Worm (Caenorhabditis elegans) whole organism, young adult: ENCODE measurements around the gene ZK488.6.
A peak's percentile ranks its signal among the peaks of the same experiment; 100 is the strongest.

Source experiments
- B0019.2 ChIP-seq: fragments of 200-800 bp; sonication (Bioruptor generic); conservative IDR thresholded peaks from 2 replicates; pipeline ENCODE4 v1.3.6; 2022; ENCODE audit warnings: missing genetic modification reagents, missing genetic modification characterization, missing compliant biosample characterization
- B0035.1 ChIP-seq: sonication (generic microtip); optimal IDR thresholded peaks from 2 replicates; lab custom pipeline; 2016; ENCODE audit warnings: missing genetic modification characterization, mild to moderate bottlenecking, missing compliant biosample characterization, missing genotype, missing genetic modification reagents
- B0336.3 ChIP-seq: fragments of 200-800 bp; sonication (Bioruptor generic); IDR thresholded peaks from 2 replicates; pipeline ENCODE4 v1.3.6; 2022; ENCODE audit warnings: missing genetic modification characterization, missing compliant biosample characterization
- F49E8.2 ChIP-seq: sonication (generic microtip); optimal IDR thresholded peaks from 3 replicates; lab custom pipeline; 2017; ENCODE audit warnings: missing genetic modification characterization, mild to moderate bottlenecking, missing compliant biosample characterization, antibody characterized with exemption, moderate library complexity; ENCODE audit not compliant: insufficient read depth
- F52B5.7 ChIP-seq: sonication (generic microtip); optimal IDR thresholded peaks from 2 replicates; lab custom pipeline; 2016; ENCODE audit warnings: mild to moderate bottlenecking, missing genetic modification characterization, missing compliant biosample characterization
- F55B11.4 ChIP-seq: sonication (generic microtip); optimal IDR thresholded peaks from 2 replicates; lab custom pipeline; 2016; ENCODE audit warnings: missing compliant biosample characterization, missing genetic modification characterization, borderline replicate concordance; ENCODE audit not compliant: insufficient read depth
- F57A8.1 ChIP-seq: fragments of 200-800 bp; sonication (Bioruptor generic); optimal IDR thresholded peaks from 2 replicates; lab custom pipeline; 2018; ENCODE audit warnings: mild to moderate bottlenecking, missing genetic modification characterization, moderate library complexity, missing compliant biosample characterization
- K11D2.4 ChIP-seq: fragments of 200-800 bp; sonication (Bioruptor generic); IDR thresholded peaks from 2 replicates; pipeline ENCODE4 v1.3.6; 2022; ENCODE audit warnings: missing genetic modification reagents, missing genetic modification characterization, missing compliant biosample characterization
- K12H6.12 ChIP-seq: fragments of 200-800 bp; sonication (Bioruptor generic); optimal IDR thresholded peaks from 2 replicates; lab custom pipeline; 2018; ENCODE audit warnings: mild to moderate bottlenecking, missing genetic modification characterization, missing compliant biosample characterization
- T07F8.4 ChIP-seq: sonication (generic microtip); optimal IDR thresholded peaks from 2 replicates; lab custom pipeline; 2016; ENCODE audit warnings: mild to moderate bottlenecking, missing genetic modification characterization, moderate library complexity, missing compliant biosample characterization
- aptf-2 ChIP-seq: fragments of 200-800 bp; sonication (Bioruptor generic); conservative IDR thresholded peaks from 2 replicates; pipeline ENCODE4 v1.3.6; 2022; ENCODE audit warnings: missing genetic modification reagents, missing genetic modification characterization, missing compliant biosample characterization
- attf-6 ChIP-seq: fragments of 200-800 bp; sonication (Bioruptor generic); IDR thresholded peaks from 2 replicates; pipeline ENCODE4 v1.3.6; 2022; ENCODE audit warnings: missing genetic modification reagents, missing genetic modification characterization, missing compliant biosample characterization
- bed-1 ChIP-seq: fragments of 200-800 bp; sonication (Bioruptor generic); IDR thresholded peaks from 2 replicates; pipeline ENCODE4 v1.3.6; 2022; ENCODE audit warnings: missing genetic modification reagents, missing genetic modification characterization, missing compliant biosample characterization
- bed-2 ChIP-seq: fragments of 200-800 bp; sonication (Bioruptor generic); IDR thresholded peaks from 2 replicates; pipeline ENCODE4 v1.3.6; 2022; ENCODE audit warnings: missing genetic modification reagents, missing genetic modification characterization, missing compliant biosample characterization
- ccch-3 ChIP-seq: fragments of 200-800 bp; sonication (Bioruptor generic); optimal IDR thresholded peaks from 2 replicates; lab custom pipeline; 2018; ENCODE audit warnings: mild to moderate bottlenecking, missing genetic modification characterization, missing compliant biosample characterization
- cebp-2 ChIP-seq: fragments of 200-800 bp; sonication (Bioruptor generic); IDR thresholded peaks from 2 replicates; pipeline ENCODE4 v1.3.6; 2022; ENCODE audit warnings: missing genetic modification characterization, missing compliant biosample characterization
- ceh-27 ChIP-seq: fragments of 200-800 bp; sonication (Bioruptor generic); optimal IDR thresholded peaks from 2 replicates; lab custom pipeline; 2018; ENCODE audit warnings: mild to moderate bottlenecking, missing genetic modification characterization, moderate library complexity, missing compliant biosample characterization
- ceh-91 ChIP-seq: fragments of 200-800 bp; sonication (Bioruptor generic); IDR thresholded peaks from 2 replicates; pipeline ENCODE4 v1.3.6; 2022; ENCODE audit warnings: missing genetic modification reagents, missing genetic modification characterization, missing compliant biosample characterization
- die-1 ChIP-seq: sonication (generic microtip); optimal IDR thresholded peaks from 2 replicates; lab custom pipeline; 2016; ENCODE audit warnings: missing genotype, mild to moderate bottlenecking, missing genetic modification characterization, missing compliant biosample characterization
- dox-1 ChIP-seq: fragments of 200-800 bp; sonication (Bioruptor generic); IDR thresholded peaks from 2 replicates; pipeline ENCODE4 v1.3.6; 2022; ENCODE audit warnings: missing genetic modification reagents, missing genetic modification characterization, missing compliant biosample characterization
- efl-1 ChIP-seq: fragments of 150-350 bp; optimal IDR thresholded peaks from 2 replicates; lab custom pipeline; 2014; ENCODE audit warnings: missing biosample characterization, missing genetic modification reagents, missing genetic modification characterization
- ets-4 ChIP-seq: fragments of 200-800 bp; sonication (Bioruptor generic); optimal IDR thresholded peaks from 2 replicates; lab custom pipeline; 2018; ENCODE audit warnings: mild to moderate bottlenecking, missing genetic modification characterization, missing compliant biosample characterization
- fkh-3 ChIP-seq: sonication (generic microtip); optimal IDR thresholded peaks from 2 replicates; lab custom pipeline; 2016; ENCODE audit warnings: mild to moderate bottlenecking, missing genetic modification characterization, missing compliant biosample characterization
- gei-17 ChIP-seq: fragments of 200-800 bp; sonication (Bioruptor generic); optimal IDR thresholded peaks from 2 replicates; lab custom pipeline; 2018; ENCODE audit warnings: mild to moderate bottlenecking, missing genetic modification characterization, missing compliant biosample characterization
- hlh-26 ChIP-seq: fragments of 200-800 bp; sonication (Bioruptor generic); conservative IDR thresholded peaks from 2 replicates; pipeline ENCODE4 v1.3.6; 2022; ENCODE audit warnings: missing genetic modification reagents, missing genetic modification characterization, missing compliant biosample characterization
- hmg-1.2 ChIP-seq: fragments of 200-800 bp; sonication (Bioruptor generic); IDR thresholded peaks from 2 replicates; pipeline ENCODE4 v1.3.6; 2022; ENCODE audit warnings: missing genetic modification reagents, missing genetic modification characterization, missing compliant biosample characterization
- hrde-1 ChIP-seq: sonication (generic microtip); optimal IDR thresholded peaks from 2 replicates; lab custom pipeline; 2016; ENCODE audit warnings: missing genetic modification characterization, mild to moderate bottlenecking, missing compliant biosample characterization, moderate library complexity, missing genotype, missing genetic modification reagents, borderline replicate concordance
- let-526 ChIP-seq: fragments of 200-800 bp; sonication (Bioruptor generic); IDR thresholded peaks from 2 replicates; pipeline ENCODE4 v1.3.6; 2022; ENCODE audit warnings: missing genetic modification reagents, missing genetic modification characterization, missing compliant biosample characterization
- lin-40 ChIP-seq: sonication (generic microtip); optimal IDR thresholded peaks from 2 replicates; lab custom pipeline; 2016; ENCODE audit warnings: missing genetic modification characterization, mild to moderate bottlenecking, missing compliant biosample characterization, missing genotype, missing genetic modification reagents
- lin-54 ChIP-seq: fragments of 200-800 bp; sonication (Bioruptor generic); optimal IDR thresholded peaks from 2 replicates; lab custom pipeline; 2018; ENCODE audit warnings: mild to moderate bottlenecking, missing genetic modification characterization, missing compliant biosample characterization
- lir-1 ChIP-seq: fragments of 200-800 bp; sonication (Bioruptor generic); conservative IDR thresholded peaks from 2 replicates; pipeline ENCODE4 v1.3.6; 2022; ENCODE audit warnings: missing genetic modification reagents, missing genetic modification characterization, missing compliant biosample characterization
- madf-8 ChIP-seq: fragments of 200-800 bp; sonication (Bioruptor generic); conservative IDR thresholded peaks from 2 replicates; pipeline ENCODE4 v1.3.6; 2022; ENCODE audit warnings: missing genetic modification reagents, missing genetic modification characterization, missing compliant biosample characterization
- mel-28 ChIP-seq: sonication (generic microtip); optimal IDR thresholded peaks from 2 replicates; lab custom pipeline; 2016; ENCODE audit warnings: borderline replicate concordance, mild to moderate bottlenecking, missing genetic modification characterization, missing compliant biosample characterization
- mxl-1 ChIP-seq: sonication (generic microtip); optimal IDR thresholded peaks from 2 replicates; lab custom pipeline; 2016; ENCODE audit warnings: missing genetic modification characterization, missing compliant biosample characterization
- nfya-1 ChIP-seq: sonication (generic microtip); optimal IDR thresholded peaks from 2 replicates; lab custom pipeline; 2017; ENCODE audit warnings: antibody characterized with exemption, missing compliant biosample characterization, missing genetic modification characterization, borderline replicate concordance; ENCODE audit not compliant: insufficient read depth
- nfya-2 ChIP-seq: fragments of 200-800 bp; sonication (Bioruptor generic); IDR thresholded peaks from 2 replicates; pipeline ENCODE4 v1.3.6; 2022; ENCODE audit warnings: missing genetic modification reagents, missing genetic modification characterization, missing compliant biosample characterization
- nhr-90 ChIP-seq: sonication (generic microtip); optimal IDR thresholded peaks from 2 replicates; lab custom pipeline; 2016; ENCODE audit warnings: missing genotype, mild to moderate bottlenecking, missing genetic modification characterization, missing compliant biosample characterization
- rpc-1 ChIP-seq, 2 experiments: fragments of 150-350 bp in 1 of 2; sonication (generic microtip) in 1 of 2; optimal IDR thresholded peaks; 2 replicates each; lab custom pipeline; 2014 to 2018; ENCODE audit warnings: missing biosample characterization in 1 of 2, missing genetic modification characterization in 1 of 2, missing genetic modification reagents in 1 of 2, missing genotype in 1 of 2
- sdz-38 ChIP-seq: sonication (generic microtip); optimal IDR thresholded peaks from 2 replicates; lab custom pipeline; 2016; ENCODE audit warnings: missing genotype, missing genetic modification characterization, missing compliant biosample characterization
- sea-2 ChIP-seq: fragments of 200-800 bp; sonication (Bioruptor generic); IDR thresholded peaks from 2 replicates; pipeline ENCODE4 v1.3.6; 2022; ENCODE audit warnings: missing genetic modification characterization, missing compliant biosample characterization
- snpc-4 ChIP-seq, 5 experiments: fragments of 150-350 bp in 1 of 5; sonication (generic microtip) in 4 of 5; optimal IDR thresholded peaks; 2 replicates each; lab custom pipeline; 2014 to 2018; ENCODE audit warnings: missing genetic modification characterization in 5 of 5, missing biosample characterization in 3 of 5, antibody characterized with exemption in 2 of 5, mild to moderate bottlenecking in 2 of 5, missing compliant biosample characterization in 2 of 5, missing genotype in 2 of 5, moderate library complexity in 2 of 5, missing genetic modification reagents in 1 of 5
- somi-1 ChIP-seq: fragments of 200-800 bp; sonication (Bioruptor generic); optimal IDR thresholded peaks from 2 replicates; lab custom pipeline; 2018; ENCODE audit warnings: mild to moderate bottlenecking, missing genetic modification characterization, missing compliant biosample characterization
- tbx-9 ChIP-seq: sonication (generic microtip); optimal IDR thresholded peaks from 2 replicates; lab custom pipeline; 2016; ENCODE audit warnings: borderline replicate concordance, missing genetic modification characterization, inconsistent platforms, missing compliant biosample characterization
- unc-130 ChIP-seq: sonication (generic microtip); optimal IDR thresholded peaks from 2 replicates; lab custom pipeline; 2016; ENCODE audit warnings: missing genetic modification reagents, missing genetic modification characterization, missing compliant biosample characterization
- zim-3 ChIP-seq: sonication (generic microtip); optimal IDR thresholded peaks from 2 replicates; lab custom pipeline; 2017; ENCODE audit warnings: mild to moderate bottlenecking, missing genetic modification characterization, moderate library complexity, missing compliant biosample characterization
- ztf-22 ChIP-seq: fragments of 200-800 bp; sonication (Bioruptor generic); optimal IDR thresholded peaks from 2 replicates; lab custom pipeline; 2018; ENCODE audit warnings: mild to moderate bottlenecking, missing genetic modification characterization, moderate library complexity, missing compliant biosample characterization
- ztf-28 ChIP-seq: fragments of 200-800 bp; sonication (Bioruptor generic); IDR thresholded peaks from 2 replicates; pipeline ENCODE4 v1.3.6; 2022; ENCODE audit warnings: missing genetic modification reagents, missing genetic modification characterization, missing compliant biosample characterization
- ztf-3 ChIP-seq: fragments of 200-800 bp; sonication (Bioruptor generic); optimal IDR thresholded peaks from 2 replicates; lab custom pipeline; 2018; ENCODE audit warnings: mild to moderate bottlenecking, missing genetic modification characterization, missing compliant biosample characterization

Gene ZK488.6

DNA sequence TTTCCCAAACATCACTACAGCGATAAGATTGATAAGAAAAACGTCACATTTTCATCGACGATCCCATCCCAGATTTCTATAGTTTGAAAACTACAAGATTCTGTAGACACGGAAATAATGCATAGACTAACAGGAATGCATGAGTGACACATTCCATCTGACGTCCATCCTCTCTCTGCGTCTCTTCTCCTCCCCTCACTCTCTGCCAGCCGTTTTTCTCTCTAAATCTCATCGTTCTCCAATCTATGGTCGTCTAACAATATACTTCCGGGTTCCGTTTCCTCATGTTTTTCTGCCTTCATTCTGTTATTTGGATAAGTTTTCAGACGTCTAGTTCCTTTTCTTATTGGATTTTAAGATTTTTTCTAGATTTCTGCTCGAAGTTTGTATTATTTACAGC is 28.8 kb downstream of the ZK488.6 start, which contains the start of gene F48G7.4:
F48G7.4 (plus strand) TSS at position 400 of the 400 bp plus-strand sequence.
- no peak for TF ChIP-seq ets-4
- TF ChIP-seq bed-1 (GFP tag; lab: Robert Waterston, UW): no peak
- TF ChIP-seq attf-6 (GFP tag; lab: Robert Waterston, UW): no peak
- TF ChIP-seq dox-1 (GFP tag; lab: Robert Waterston, UW): peak; percentile 54
- no peak for TF ChIP-seq rpc-1 (optimal IDR thresholded peaks at IDR 0.05; lab: Kevin White, UChicago)
- no peak for TF ChIP-seq rpc-1 (tag; optimal IDR thresholded peaks at IDR 0.05; lab: Kevin White, UChicago)
- TF ChIP-seq nhr-90 (tag; lab: Kevin White, UChicago): no peak
- TF ChIP-seq cebp-2 (GFP tag; lab: Robert Waterston, UW): no peak
- no peak for TF ChIP-seq ztf-28
- no peak for TF ChIP-seq let-526 (GFP tag; lab: Robert Waterston, UW)
- no peak for TF ChIP-seq sea-2 (GFP tag; lab: Robert Waterston, UW)
- TF ChIP-seq fkh-3 (tag; lab: Kevin White, UChicago): no peak
- TF ChIP-seq snpc-4 (GFP tag; optimal IDR thresholded peaks at IDR 0.05; lab: Kevin White, UChicago): no peak
- peak in 1 of 4 experiments; percentile 54 for TF ChIP-seq snpc-4 (tag; optimal IDR thresholded peaks at IDR 0.05; lab: Kevin White, UChicago)
- TF ChIP-seq K11D2.4 (GFP tag; lab: Robert Waterston, UW): no peak
- no peak for TF ChIP-seq lir-1 (GFP tag; lab: Robert Waterston, UW)
- no peak for TF ChIP-seq F52B5.7
- no peak for TF ChIP-seq hlh-26
- TF ChIP-seq ceh-27: peak; percentile 41
- TF ChIP-seq zim-3: no peak
- TF ChIP-seq efl-1 (GFP tag; lab: Kevin White, UChicago): no peak
- no peak for TF ChIP-seq gei-17 (GFP tag; lab: Kevin White, UChicago)
- TF ChIP-seq nfya-1: no peak
- no peak for TF ChIP-seq ceh-91 (GFP tag; lab: Robert Waterston, UW)
- no peak for TF ChIP-seq ccch-3 (GFP tag; lab: Kevin White, UChicago)
- no peak for TF ChIP-seq unc-130
- TF ChIP-seq sdz-38: no peak
- TF ChIP-seq nfya-2 (GFP tag; lab: Robert Waterston, UW): no peak
- no peak for TF ChIP-seq aptf-2 (GFP tag; lab: Robert Waterston, UW)
- TF ChIP-seq F49E8.2: no peak
- no peak for TF ChIP-seq F57A8.1 (GFP tag; lab: Kevin White, UChicago)
- TF ChIP-seq B0019.2 (GFP tag; lab: Robert Waterston, UW): no peak
- TF ChIP-seq tbx-9 (tag; lab: Kevin White, UChicago): no peak
- TF ChIP-seq lin-40 (tag; lab: Kevin White, UChicago): no peak
- TF ChIP-seq madf-8 (GFP tag; lab: Robert Waterston, UW): no peak
- no peak for TF ChIP-seq lin-54 (GFP tag; lab: Kevin White, UChicago)
- no peak for TF ChIP-seq bed-2 (GFP tag; lab: Robert Waterston, UW)
- TF ChIP-seq somi-1 (GFP tag; lab: Kevin White, UChicago): no peak
- no peak for TF ChIP-seq mel-28 (tag; lab: Kevin White, UChicago)
- no peak for TF ChIP-seq ztf-3 (GFP tag; lab: Kevin White, UChicago)
- no peak for TF ChIP-seq B0336.3
- TF ChIP-seq B0035.1 (tag; lab: Kevin White, UChicago): no peak
- no peak for TF ChIP-seq hrde-1 (tag; lab: Kevin White, UChicago)
- TF ChIP-seq mxl-1 (tag; lab: Kevin White, UChicago): no peak
- no peak for TF ChIP-seq T07F8.4 (tag; lab: Kevin White, UChicago)
- TF ChIP-seq die-1 (tag; lab: Kevin White, UChicago): no peak
- TF ChIP-seq F55B11.4 (tag; lab: Kevin White, UChicago): no peak
- TF ChIP-seq hmg-1.2 (GFP tag; lab: Robert Waterston, UW): peak; percentile 89
- no peak for TF ChIP-seq ztf-22 (GFP tag; lab: Kevin White, UChicago)
- TF ChIP-seq K12H6.12 (tag; lab: Kevin White, UChicago): peak; percentile 54
